Worm (Caenorhabditis elegans) whole organism, L2 larva: Measurements from ENCODE around the gene str-225.

Experiments used
- ceh-82 ChIP-seq: fragments of 150-350 bp; optimal IDR thresholded peaks from 2 replicates; lab custom pipeline; 2014; ENCODE audit warnings: missing biosample characterization, missing genetic modification characterization
- unc-39 ChIP-seq: fragments of 150-350 bp; optimal IDR thresholded peaks from 2 replicates; lab custom pipeline; 2014; ENCODE audit warnings: missing biosample characterization, missing genetic modification characterization

DNA sequence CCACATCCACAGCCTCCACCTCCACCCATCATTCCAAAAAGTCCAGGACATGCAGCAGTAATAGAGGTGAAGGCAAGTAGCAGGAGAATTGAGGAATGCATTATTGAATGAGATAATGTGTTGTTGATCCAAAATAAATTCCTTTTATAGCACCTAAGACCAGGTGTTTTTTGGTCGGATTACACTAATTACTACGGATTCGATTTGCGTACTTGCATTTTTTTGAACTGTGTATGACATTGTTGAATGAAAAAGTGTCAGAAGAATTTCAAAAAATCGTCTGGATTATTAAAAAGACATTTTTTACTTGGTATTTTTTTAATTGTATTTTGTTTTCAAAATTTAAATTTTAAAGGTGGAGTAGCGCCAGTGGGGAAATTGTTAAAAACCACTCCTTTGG is 44.1 kb downstream of the str-225 start, which contains the start of gene grl-28:
- TF ChIP-seq ceh-82 (tag; lab: Kevin White, UChicago) (no peak), unc-39 (tag; lab: Kevin White, UChicago) (no peak)
